Worm (Caenorhabditis elegans) whole organism, L1 larva: ENCODE results near the gene F47B7.3.

Experiments
- C04F5.9 ChIP-seq: sonication (generic microtip); optimal IDR thresholded peaks from 2 replicates; lab custom pipeline; 2016; ENCODE audit warnings: missing genetic modification characterization, missing compliant biosample characterization
- C16A3.4 ChIP-seq: fragments of 150-350 bp; optimal IDR thresholded peaks from 2 replicates; lab custom pipeline; 2014; ENCODE audit warnings: missing biosample characterization, missing genetic modification characterization
- C34B4.2 ChIP-seq: sonication (generic microtip); optimal IDR thresholded peaks from 2 replicates; lab custom pipeline; 2017; ENCODE audit warnings: mild to moderate bottlenecking, missing genetic modification characterization, missing compliant biosample characterization
- F16B12.6 ChIP-seq: fragments of 150-350 bp; optimal IDR thresholded peaks from 2 replicates; lab custom pipeline; 2014; ENCODE audit warnings: missing biosample characterization, missing genetic modification characterization
- Y116A8C.19 ChIP-seq: sonication (generic microtip); optimal IDR thresholded peaks from 2 replicates; lab custom pipeline; 2016; ENCODE audit warnings: missing compliant biosample characterization, missing genetic modification characterization, borderline replicate concordance
- aha-1 ChIP-seq: fragments of 150-350 bp; optimal IDR thresholded peaks from 2 replicates; lab custom pipeline; 2014; ENCODE audit warnings: missing biosample characterization, missing genetic modification characterization
- alr-1 ChIP-seq: fragments of 200-800 bp; sonication (Bioruptor generic); optimal IDR thresholded peaks from 2 replicates; lab custom pipeline; 2018; ENCODE audit warnings: borderline replicate concordance, mild to moderate bottlenecking, missing genetic modification characterization, missing compliant biosample characterization
- aly-2 ChIP-seq: fragments of 150-350 bp; optimal IDR thresholded peaks from 2 replicates; lab custom pipeline; 2014; ENCODE audit warnings: missing biosample characterization, missing genetic modification characterization
- blmp-1 ChIP-seq: fragments of 150-350 bp; optimal IDR thresholded peaks from 2 replicates; lab custom pipeline; 2014; ENCODE audit warnings: missing biosample characterization, missing genetic modification characterization
- ceh-8 ChIP-seq: fragments of 200-800 bp; sonication (Bioruptor generic); optimal IDR thresholded peaks from 2 replicates; lab custom pipeline; 2018; ENCODE audit warnings: mild to moderate bottlenecking, missing genetic modification characterization, moderate library complexity, missing compliant biosample characterization
- ceh-82 ChIP-seq, 3 experiments: fragments of 150-350 bp in 1 of 3; sonication (generic microtip) in 2 of 3; optimal IDR thresholded peaks; 2 replicates each; lab custom pipeline; 2014 to 2017; ENCODE audit warnings: missing biosample characterization in 3 of 3, missing genetic modification characterization in 3 of 3
- ceh-88 ChIP-seq: fragments of 200-800 bp; sonication (Bioruptor generic); IDR thresholded peaks from 2 replicates; pipeline ENCODE4 v1.3.6; 2022; ENCODE audit warnings: missing genetic modification characterization, missing compliant biosample characterization
- dpl-1 ChIP-seq, 3 experiments: fragments of 150-350 bp in 2 of 3; sonication (generic microtip) in 1 of 3; optimal IDR thresholded peaks; 2 replicates each; lab custom pipeline; 2014 to 2017; ENCODE audit warnings: missing biosample characterization in 3 of 3, missing genetic modification characterization in 3 of 3, missing genetic modification reagents in 3 of 3
- dsc-1 ChIP-seq: sonication (generic microtip); optimal IDR thresholded peaks from 2 replicates; lab custom pipeline; 2016; ENCODE audit warnings: mild to moderate bottlenecking, missing genetic modification characterization, missing compliant biosample characterization
- efl-3 ChIP-seq: fragments of 200-800 bp; sonication (Bioruptor generic); optimal IDR thresholded peaks from 2 replicates; lab custom pipeline; 2018; ENCODE audit warnings: mild to moderate bottlenecking, missing genetic modification characterization, missing compliant biosample characterization
- elt-2 ChIP-seq: sonication (generic microtip); optimal IDR thresholded peaks from 2 replicates; lab custom pipeline; 2016; ENCODE audit warnings: missing genetic modification characterization, mild to moderate bottlenecking, inconsistent platforms, missing compliant biosample characterization, missing genetic modification reagents
- elt-3 ChIP-seq, 6 experiments: fragments of 150-350 bp in 1 of 6; sonication (generic microtip); optimal IDR thresholded peaks; 2 replicates each; lab custom pipeline; 2017 to 2018; ENCODE audit warnings: missing biosample characterization in 6 of 6, missing genetic modification characterization in 6 of 6, inconsistent platforms in 1 of 6
- fkh-4 ChIP-seq: sonication (generic microtip); optimal IDR thresholded peaks from 2 replicates; lab custom pipeline; 2016; ENCODE audit warnings: missing compliant biosample characterization, missing genetic modification characterization, borderline replicate concordance
- fkh-8 ChIP-seq: sonication (generic microtip); optimal IDR thresholded peaks from 2 replicates; lab custom pipeline; 2016; ENCODE audit warnings: mild to moderate bottlenecking, missing genetic modification characterization, missing compliant biosample characterization
- hlh-17 ChIP-seq: fragments of 200-800 bp; sonication (Bioruptor generic); optimal IDR thresholded peaks from 2 replicates; lab custom pipeline; 2018; ENCODE audit warnings: missing genetic modification characterization, mild to moderate bottlenecking, missing compliant biosample characterization, moderate library complexity, borderline replicate concordance
- irx-1 ChIP-seq: sonication (generic microtip); optimal IDR thresholded peaks from 2 replicates; lab custom pipeline; 2016; ENCODE audit warnings: missing genetic modification characterization, missing compliant biosample characterization
- isw-1 ChIP-seq: fragments of 200-800 bp; sonication (Bioruptor generic); IDR thresholded peaks from 2 replicates; pipeline ENCODE4 v1.3.6; 2022; ENCODE audit warnings: missing genetic modification characterization, missing compliant biosample characterization
- jun-1 ChIP-seq: fragments of 150-350 bp; optimal IDR thresholded peaks from 2 replicates; lab custom pipeline; 2014; ENCODE audit warnings: missing biosample characterization, missing genetic modification reagents, missing genetic modification characterization
- lin-13 ChIP-seq: fragments of 150-350 bp; optimal IDR thresholded peaks from 2 replicates; lab custom pipeline; 2014; ENCODE audit warnings: missing biosample characterization, missing genetic modification reagents, missing genetic modification characterization
- lin-14 ChIP-seq: fragments of 200-800 bp; sonication (Bioruptor generic); optimal IDR thresholded peaks from 2 replicates; lab custom pipeline; 2018; ENCODE audit warnings: mild to moderate bottlenecking, missing genetic modification characterization, moderate library complexity, missing compliant biosample characterization
- lsy-2 ChIP-seq, 2 experiments: fragments of 150-350 bp; optimal IDR thresholded peaks; 2 replicates each; lab custom pipeline; 2014; ENCODE audit warnings: missing biosample characterization in 2 of 2, missing genetic modification characterization in 2 of 2
- mab-9 ChIP-seq: fragments of 200-800 bp; sonication (Bioruptor generic); IDR thresholded peaks from 2 replicates; pipeline ENCODE4 v1.3.6; 2022; ENCODE audit warnings: missing genetic modification reagents, missing genetic modification characterization, missing compliant biosample characterization
- mdl-1 ChIP-seq, 2 experiments: fragments of 150-350 bp; optimal IDR thresholded peaks; 2 replicates each; lab custom pipeline; 2014 to 2017; ENCODE audit warnings: missing biosample characterization in 2 of 2, missing genetic modification characterization in 2 of 2, inconsistent platforms in 1 of 2
- mef-2 ChIP-seq: fragments of 150-350 bp; optimal IDR thresholded peaks from 2 replicates; lab custom pipeline; 2014; ENCODE audit warnings: missing biosample characterization, missing genetic modification characterization
- nhr-19 ChIP-seq: fragments of 200-800 bp; sonication (Bioruptor generic); conservative IDR thresholded peaks from 2 replicates; pipeline ENCODE4 v1.3.6; 2022; ENCODE audit warnings: missing genetic modification characterization, missing compliant biosample characterization
- nhr-20 ChIP-seq: sonication (generic microtip); optimal IDR thresholded peaks from 2 replicates; lab custom pipeline; 2016; ENCODE audit warnings: mild to moderate bottlenecking, missing genetic modification characterization, missing compliant biosample characterization
- nhr-237 ChIP-seq: fragments of 150-350 bp; optimal IDR thresholded peaks from 2 replicates; lab custom pipeline; 2014; ENCODE audit warnings: missing biosample characterization, missing genetic modification characterization
- nhr-47 ChIP-seq: sonication (generic microtip); optimal IDR thresholded peaks from 2 replicates; lab custom pipeline; 2016; ENCODE audit warnings: mild to moderate bottlenecking, missing genetic modification characterization, moderate library complexity, missing compliant biosample characterization
- nhr-76 ChIP-seq: sonication (generic microtip); optimal IDR thresholded peaks from 2 replicates; lab custom pipeline; 2017; ENCODE audit warnings: missing biosample characterization, missing genetic modification characterization
- nhr-77 ChIP-seq: fragments of 150-350 bp; optimal IDR thresholded peaks from 2 replicates; lab custom pipeline; 2014; ENCODE audit warnings: missing biosample characterization, missing genetic modification characterization
- nhr-84 ChIP-seq: sonication (generic microtip); optimal IDR thresholded peaks from 2 replicates; lab custom pipeline; 2017; ENCODE audit warnings: missing biosample characterization, missing genetic modification characterization
- nhr-90 ChIP-seq: sonication (generic microtip); optimal IDR thresholded peaks from 2 replicates; lab custom pipeline; 2016; ENCODE audit warnings: mild to moderate bottlenecking, missing genetic modification characterization, missing compliant biosample characterization; ENCODE audit not compliant: poor library complexity
- pag-3 ChIP-seq: sonication (generic microtip); optimal IDR thresholded peaks from 2 replicates; lab custom pipeline; 2017; ENCODE audit warnings: missing genetic modification characterization, mild to moderate bottlenecking, missing compliant biosample characterization, antibody characterized with exemption, borderline replicate concordance; ENCODE audit not compliant: insufficient read depth
- pax-3 ChIP-seq: fragments of 200-800 bp; sonication (Bioruptor generic); optimal IDR thresholded peaks from 2 replicates; lab custom pipeline; 2018; ENCODE audit warnings: mild to moderate bottlenecking, missing genetic modification characterization, moderate library complexity, missing compliant biosample characterization
- skn-1 ChIP-seq: fragments of 150-350 bp; optimal IDR thresholded peaks from 2 replicates; lab custom pipeline; 2014; ENCODE audit warnings: missing biosample characterization, missing genetic modification characterization
- sptf-1 ChIP-seq: fragments of 150-350 bp; optimal IDR thresholded peaks from 2 replicates; lab custom pipeline; 2014; ENCODE audit warnings: missing biosample characterization, missing genetic modification characterization
- unc-30 ChIP-seq: sonication (generic microtip); optimal IDR thresholded peaks from 2 replicates; lab custom pipeline; 2017; ENCODE audit warnings: missing biosample characterization, missing genetic modification characterization
- unc-62 ChIP-seq: fragments of 150-350 bp; optimal IDR thresholded peaks from 2 replicates; lab custom pipeline; 2014; ENCODE audit warnings: missing biosample characterization, missing genetic modification reagents, missing genetic modification characterization
- unc-86 ChIP-seq: sonication (generic microtip); optimal IDR thresholded peaks from 2 replicates; lab custom pipeline; 2016; ENCODE audit warnings: missing genetic modification characterization, missing compliant biosample characterization
- unc-98 ChIP-seq: fragments of 200-800 bp; sonication (Bioruptor generic); IDR thresholded peaks from 2 replicates; pipeline ENCODE4 v1.3.6; 2022; ENCODE audit warnings: missing genetic modification characterization, missing compliant biosample characterization
- zip-4 ChIP-seq: fragments of 200-800 bp; sonication (Bioruptor generic); optimal IDR thresholded peaks from 2 replicates; lab custom pipeline; 2018; ENCODE audit warnings: mild to moderate bottlenecking, missing genetic modification characterization, moderate library complexity, missing compliant biosample characterization
- ztf-11 ChIP-seq, 2 experiments: sonication (generic microtip); optimal IDR thresholded peaks; 2 replicates each; lab custom pipeline; 2016 to 2017; ENCODE audit warnings: missing genetic modification characterization in 2 of 2, missing biosample characterization in 1 of 2, missing compliant biosample characterization in 1 of 2
- ztf-4 ChIP-seq: fragments of 150-350 bp; optimal IDR thresholded peaks from 2 replicates; lab custom pipeline; 2014; ENCODE audit warnings: missing biosample characterization, missing genetic modification characterization

Gene F47B7.3

DNA sequence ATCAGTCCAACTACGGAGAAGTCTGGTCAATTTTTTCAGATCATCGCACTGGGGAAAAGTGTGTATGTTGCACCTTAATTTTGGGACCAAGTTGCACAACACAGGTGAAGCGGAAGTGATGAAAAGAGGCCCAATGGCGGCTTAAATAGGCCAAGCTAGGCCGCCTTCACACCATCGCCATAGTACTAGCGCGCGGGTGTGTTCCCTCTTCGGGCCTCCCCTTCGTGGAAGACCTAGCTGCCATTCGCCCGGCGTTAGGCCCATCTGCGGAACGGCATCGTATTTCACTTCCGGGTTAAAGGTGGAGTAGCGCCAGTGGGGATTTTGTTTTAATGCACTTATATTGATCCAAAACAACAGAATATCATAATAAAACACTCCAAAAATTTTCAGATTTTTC lies 4.4 kb downstream of the F47B7.3 start:
- no peak for TF ChIP-seq ceh-82 (tag; optimal IDR thresholded peaks at IDR 0.05; lab: Kevin White, UChicago)
- no peak for TF ChIP-seq nhr-90
- TF ChIP-seq ceh-88 = no peak
- TF ChIP-seq pax-3 = no peak
- TF ChIP-seq unc-86 (tag; lab: Kevin White, UChicago) = no peak
- TF ChIP-seq nhr-237 (tag; lab: Kevin White, UChicago) = no peak
- TF ChIP-seq alr-1 (tag; lab: Kevin White, UChicago) = no peak
- TF ChIP-seq skn-1 = no peak
- no peak for TF ChIP-seq nhr-47
- TF ChIP-seq nhr-77 (tag; lab: Kevin White, UChicago) = no peak
- no peak for TF ChIP-seq C16A3.4
- no peak for TF ChIP-seq efl-3 (GFP tag; lab: Kevin White, UChicago)
- TF ChIP-seq dpl-1 (GFP tag; optimal IDR thresholded peaks at IDR 0.05; lab: Kevin White, UChicago) = no peak
- no peak for TF ChIP-seq unc-30
- no peak for TF ChIP-seq ztf-11 (tag; optimal IDR thresholded peaks at IDR 0.05; lab: Kevin White, UChicago)
- TF ChIP-seq lsy-2 (tag; optimal IDR thresholded peaks at IDR 0.05; lab: Kevin White, UChicago) = no peak
- no peak for TF ChIP-seq F16B12.6
- no peak for TF ChIP-seq sptf-1 (tag; lab: Kevin White, UChicago)
- no peak for TF ChIP-seq aha-1 (tag; lab: Kevin White, UChicago)

DNA sequence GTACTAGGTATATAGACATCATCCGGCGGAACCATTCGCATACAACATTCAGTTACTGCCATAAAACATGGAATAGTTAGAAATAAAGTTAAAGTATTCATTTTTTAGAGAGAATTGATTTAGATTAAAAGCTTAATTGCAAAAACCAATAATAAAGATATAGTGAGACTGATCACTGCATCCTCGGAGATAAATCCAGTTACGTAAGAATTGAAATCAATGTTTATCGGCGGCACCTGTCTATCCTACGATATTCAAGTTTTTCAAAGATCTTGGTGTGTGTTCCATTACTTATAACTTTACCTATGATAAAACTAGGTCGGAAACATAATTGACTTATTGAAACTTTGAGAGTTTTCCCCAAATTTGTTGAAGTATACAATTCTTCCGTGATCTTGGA lies 4.8 kb downstream of the F47B7.3 start, which contains the start of gene T14G12.6:
T14G12.6 (minus strand) TSS at position 101 of the 400 bp plus-strand sequence.
- TF ChIP-seq fkh-4 (tag; lab: Kevin White, UChicago) (no peak), hlh-17 (GFP tag; lab: Kevin White, UChicago) (no peak), nhr-237 (tag; lab: Kevin White, UChicago) (no peak), lin-13 (GFP tag; lab: Kevin White, UChicago) (no peak), C34B4.2 (tag; lab: Kevin White, UChicago) (no peak), aly-2 (no peak), nhr-76 (tag; lab: Kevin White, UChicago) (no peak), jun-1 (tag; lab: Kevin White, UChicago) (no peak), elt-3 (tag; optimal IDR thresholded peaks at IDR 0.05; lab: Kevin White, UChicago) (no peak), irx-1 (tag; lab: Kevin White, UChicago) (no peak), nhr-20 (tag; lab: Kevin White, UChicago) (no peak), isw-1 (no peak), unc-62 (GFP tag; lab: Kevin White, UChicago) (no peak), fkh-8 (no peak), dsc-1 (no peak), mdl-1 (tag; optimal IDR thresholded peaks at IDR 0.05; lab: Kevin White, UChicago) (no peak), skn-1 (no peak), pag-3 (tag; lab: Kevin White, UChicago) (no peak)
- TF ChIP-seq, all 84 proteins: peak for 0

- no peak for TF ChIP-seq mef-2 (tag; lab: Kevin White, UChicago)
- TF ChIP-seq lsy-2 (tag; optimal IDR thresholded peaks at IDR 0.05; lab: Kevin White, UChicago) = no peak
- TF ChIP-seq nhr-19 (GFP tag; lab: Robert Waterston, UW) = no peak
- TF ChIP-seq unc-98 (GFP tag; lab: Robert Waterston, UW) = no peak
- no peak for TF ChIP-seq fkh-8
- no peak for TF ChIP-seq mab-9 (GFP tag; lab: Robert Waterston, UW)
- no peak for TF ChIP-seq efl-3 (GFP tag; lab: Kevin White, UChicago)
- no peak for TF ChIP-seq lin-14 (GFP tag; lab: Kevin White, UChicago)
- TF ChIP-seq ztf-4 (tag; lab: Kevin White, UChicago) = no peak
- TF ChIP-seq nhr-84 (tag; lab: Kevin White, UChicago) = no peak
- no peak for TF ChIP-seq Y116A8C.19 (tag; lab: Kevin White, UChicago)
- no peak for TF ChIP-seq jun-1 (tag; lab: Kevin White, UChicago)
- TF ChIP-seq zip-4 (GFP tag; lab: Kevin White, UChicago) = no peak
- TF ChIP-seq C04F5.9 (tag; lab: Kevin White, UChicago) = no peak
- TF ChIP-seq mdl-1 (tag; optimal IDR thresholded peaks at IDR 0.05; lab: Kevin White, UChicago) = no peak
- no peak for TF ChIP-seq ztf-11 (tag; optimal IDR thresholded peaks at IDR 0.05; lab: Kevin White, UChicago)
- TF ChIP-seq blmp-1 (tag; lab: Kevin White, UChicago) = no peak
- no peak for TF ChIP-seq elt-2 (tag; lab: Kevin White, UChicago)
- no peak for TF ChIP-seq ceh-8
These were observed 5.8 kb downstream of the F47B7.3 start, which contains the start of gene T14G12.12 for ce11 chrX:3758399-3758798. Gene T14G12.12, minus strand, starts transcription at chrX:3758499.
